Worm (Caenorhabditis elegans) whole organism, young adult: ENCODE results near the gene rga-1.

Source experiments
- B0035.1 ChIP-seq: sonication (generic microtip); optimal IDR thresholded peaks from 2 replicates; lab custom pipeline; 2016; ENCODE audit warnings: missing genetic modification characterization, mild to moderate bottlenecking, missing compliant biosample characterization, missing genotype, missing genetic modification reagents
- B0336.3 ChIP-seq: fragments of 200-800 bp; sonication (Bioruptor generic); IDR thresholded peaks from 2 replicates; pipeline ENCODE4 v1.3.6; 2022; ENCODE audit warnings: missing genetic modification characterization, missing compliant biosample characterization
- C06A6.2 ChIP-seq: fragments of 200-800 bp; sonication (Bioruptor generic); conservative IDR thresholded peaks from 2 replicates; pipeline ENCODE4 v1.3.6; 2022; ENCODE audit warnings: missing genetic modification characterization, missing compliant biosample characterization
- C17E4.6 ChIP-seq: fragments of 200-800 bp; sonication (Bioruptor generic); IDR thresholded peaks from 2 replicates; pipeline ENCODE4 v1.3.6; 2022; ENCODE audit warnings: missing genetic modification reagents, missing genetic modification characterization, missing compliant biosample characterization
- F22D6.2 ChIP-seq: sonication (generic microtip); optimal IDR thresholded peaks from 2 replicates; lab custom pipeline; 2016; ENCODE audit warnings: mild to moderate bottlenecking, missing genetic modification characterization, missing compliant biosample characterization
- F33H1.4 ChIP-seq: fragments of 200-800 bp; sonication (Bioruptor generic); IDR thresholded peaks from 2 replicates; pipeline ENCODE4 v1.3.6; 2022; ENCODE audit warnings: missing genetic modification reagents, missing genetic modification characterization, missing compliant biosample characterization
- F37B4.10 ChIP-seq: fragments of 200-800 bp; sonication (Bioruptor generic); IDR thresholded peaks from 2 replicates; pipeline ENCODE4 v1.3.6; 2022; ENCODE audit warnings: missing genetic modification characterization, missing compliant biosample characterization
- F39B2.1 ChIP-seq: fragments of 200-800 bp; sonication (Bioruptor generic); IDR thresholded peaks from 2 replicates; pipeline ENCODE4 v1.3.6; 2022; ENCODE audit warnings: missing genetic modification reagents, missing genetic modification characterization, missing compliant biosample characterization
- T07F8.4 ChIP-seq: sonication (generic microtip); optimal IDR thresholded peaks from 2 replicates; lab custom pipeline; 2016; ENCODE audit warnings: mild to moderate bottlenecking, missing genetic modification characterization, moderate library complexity, missing compliant biosample characterization
- Y53F4B.3 ChIP-seq: fragments of 200-800 bp; sonication (Bioruptor generic); IDR thresholded peaks from 2 replicates; pipeline ENCODE4 v1.3.6; 2022; ENCODE audit warnings: missing genetic modification reagents, missing genetic modification characterization, missing compliant biosample characterization
- Y53G8AR.9 ChIP-seq: fragments of 200-800 bp; sonication (Bioruptor generic); conservative IDR thresholded peaks from 2 replicates; pipeline ENCODE4 v1.3.6; 2022; ENCODE audit warnings: missing genetic modification reagents, missing genetic modification characterization, missing compliant biosample characterization
- Y56A3A.18 ChIP-seq: fragments of 200-800 bp; sonication (Bioruptor generic); IDR thresholded peaks from 2 replicates; pipeline ENCODE4 v1.3.6; 2022; ENCODE audit warnings: missing genetic modification reagents, missing genetic modification characterization, missing compliant biosample characterization
- Y67H2A.10 ChIP-seq: fragments of 200-800 bp; sonication (Bioruptor generic); conservative IDR thresholded peaks from 2 replicates; pipeline ENCODE4 v1.3.6; 2022; ENCODE audit warnings: missing genetic modification reagents, missing genetic modification characterization, missing compliant biosample characterization
- Y95B8A.8 ChIP-seq: fragments of 200-800 bp; sonication (Bioruptor generic); IDR thresholded peaks from 2 replicates; pipeline ENCODE4 v1.3.6; 2022; ENCODE audit warnings: missing genetic modification reagents, missing genetic modification characterization, missing compliant biosample characterization
- ama-1 ChIP-seq, 3 experiments: fragments of 150-350 bp in 1 of 3; sonication (generic microtip) in 2 of 3; optimal IDR thresholded peaks; 2 replicates each; lab custom pipeline; 2014 to 2018; ENCODE audit warnings: missing biosample characterization in 2 of 3, missing genetic modification characterization in 2 of 3, missing genetic modification reagents in 2 of 3
- chd-7 ChIP-seq: sonication (generic microtip); optimal IDR thresholded peaks from 2 replicates; lab custom pipeline; 2016; ENCODE audit warnings: mild to moderate bottlenecking, missing genetic modification characterization, moderate library complexity, missing compliant biosample characterization
- egrh-3 ChIP-seq: fragments of 200-800 bp; sonication (Bioruptor generic); IDR thresholded peaks from 2 replicates; pipeline ENCODE4 v1.3.6; 2022; ENCODE audit warnings: missing genetic modification reagents, missing genetic modification characterization, missing compliant biosample characterization
- him-1 ChIP-seq: sonication (generic microtip); optimal IDR thresholded peaks from 2 replicates; lab custom pipeline; 2016; ENCODE audit warnings: missing genotype, missing genetic modification reagents, missing genetic modification characterization, missing compliant biosample characterization
- hlh-26 ChIP-seq: fragments of 200-800 bp; sonication (Bioruptor generic); conservative IDR thresholded peaks from 2 replicates; pipeline ENCODE4 v1.3.6; 2022; ENCODE audit warnings: missing genetic modification reagents, missing genetic modification characterization, missing compliant biosample characterization
- hsf-1 ChIP-seq: fragments of 200-800 bp; sonication (Bioruptor generic); IDR thresholded peaks from 2 replicates; pipeline ENCODE4 v1.3.6; 2022; ENCODE audit warnings: missing genetic modification reagents, missing genetic modification characterization, missing compliant biosample characterization
- lag-1 ChIP-seq: fragments of 200-800 bp; sonication (Bioruptor generic); IDR thresholded peaks from 2 replicates; pipeline ENCODE4 v1.3.6; 2022; ENCODE audit warnings: missing genetic modification reagents, missing genetic modification characterization, missing compliant biosample characterization
- let-526 ChIP-seq: fragments of 200-800 bp; sonication (Bioruptor generic); IDR thresholded peaks from 2 replicates; pipeline ENCODE4 v1.3.6; 2022; ENCODE audit warnings: missing genetic modification reagents, missing genetic modification characterization, missing compliant biosample characterization
- lin-26 ChIP-seq: fragments of 200-800 bp; sonication (Bioruptor generic); IDR thresholded peaks from 2 replicates; pipeline ENCODE4 v1.3.6; 2022; ENCODE audit warnings: missing genetic modification reagents, missing genetic modification characterization, missing compliant biosample characterization
- lin-40 ChIP-seq: sonication (generic microtip); optimal IDR thresholded peaks from 2 replicates; lab custom pipeline; 2016; ENCODE audit warnings: missing genetic modification characterization, mild to moderate bottlenecking, missing compliant biosample characterization, missing genotype, missing genetic modification reagents
- lin-54 ChIP-seq: fragments of 200-800 bp; sonication (Bioruptor generic); optimal IDR thresholded peaks from 2 replicates; lab custom pipeline; 2018; ENCODE audit warnings: mild to moderate bottlenecking, missing genetic modification characterization, missing compliant biosample characterization
- lsl-1 ChIP-seq: fragments of 200-800 bp; sonication (Bioruptor generic); optimal IDR thresholded peaks from 2 replicates; lab custom pipeline; 2018; ENCODE audit warnings: mild to moderate bottlenecking, missing genetic modification characterization, moderate library complexity, missing compliant biosample characterization
- madf-6 ChIP-seq: fragments of 200-800 bp; sonication (Bioruptor generic); IDR thresholded peaks from 2 replicates; pipeline ENCODE4 v1.3.6; 2022; ENCODE audit warnings: missing genetic modification reagents, missing genetic modification characterization, missing compliant biosample characterization
- mes-4 ChIP-seq: sonication (generic microtip); optimal IDR thresholded peaks from 2 replicates; lab custom pipeline; 2016; ENCODE audit warnings: missing genotype, missing genetic modification characterization, missing compliant biosample characterization
- nhr-120 ChIP-seq: fragments of 200-800 bp; sonication (Bioruptor generic); IDR thresholded peaks from 2 replicates; pipeline ENCODE4 v1.3.6; 2022; ENCODE audit warnings: missing genetic modification characterization, missing compliant biosample characterization
- nhr-80 ChIP-seq: sonication (generic microtip); optimal IDR thresholded peaks from 2 replicates; lab custom pipeline; 2016; ENCODE audit warnings: missing genetic modification characterization, missing compliant biosample characterization
- nhr-90 ChIP-seq: sonication (generic microtip); optimal IDR thresholded peaks from 2 replicates; lab custom pipeline; 2016; ENCODE audit warnings: missing genotype, mild to moderate bottlenecking, missing genetic modification characterization, missing compliant biosample characterization
- pbrm-1 ChIP-seq: fragments of 200-800 bp; sonication (Bioruptor generic); IDR thresholded peaks from 2 replicates; pipeline ENCODE4 v1.3.6; 2022; ENCODE audit warnings: missing genetic modification reagents, missing genetic modification characterization, missing compliant biosample characterization
- snpc-1.1 ChIP-seq: sonication (generic microtip); optimal IDR thresholded peaks from 2 replicates; lab custom pipeline; 2017; ENCODE audit warnings: missing genetic modification characterization, mild to moderate bottlenecking, missing compliant biosample characterization, antibody characterized with exemption, moderate library complexity, missing genotype, missing genetic modification reagents; ENCODE audit not compliant: insufficient read depth
- snpc-1.3 ChIP-seq: sonication (generic microtip); optimal IDR thresholded peaks from 2 replicates; lab custom pipeline; 2017; ENCODE audit warnings: missing genetic modification characterization, mild to moderate bottlenecking, missing compliant biosample characterization, antibody characterized with exemption, moderate library complexity, missing genotype, missing genetic modification reagents; ENCODE audit not compliant: insufficient read depth
- snpc-3.4 ChIP-seq: sonication (generic microtip); optimal IDR thresholded peaks from 2 replicates; lab custom pipeline; 2017; ENCODE audit warnings: missing genetic modification characterization, mild to moderate bottlenecking, missing compliant biosample characterization, antibody characterized with exemption, moderate library complexity, missing genotype, missing genetic modification reagents
- unc-130 ChIP-seq: sonication (generic microtip); optimal IDR thresholded peaks from 2 replicates; lab custom pipeline; 2016; ENCODE audit warnings: missing genetic modification reagents, missing genetic modification characterization, missing compliant biosample characterization
- ztf-22 ChIP-seq: fragments of 200-800 bp; sonication (Bioruptor generic); optimal IDR thresholded peaks from 2 replicates; lab custom pipeline; 2018; ENCODE audit warnings: mild to moderate bottlenecking, missing genetic modification characterization, moderate library complexity, missing compliant biosample characterization
- ztf-26 ChIP-seq: sonication (generic microtip); optimal IDR thresholded peaks from 2 replicates; lab custom pipeline; 2017; ENCODE audit warnings: missing genetic modification characterization, missing compliant biosample characterization
- ztf-28 ChIP-seq: fragments of 200-800 bp; sonication (Bioruptor generic); IDR thresholded peaks from 2 replicates; pipeline ENCODE4 v1.3.6; 2022; ENCODE audit warnings: missing genetic modification reagents, missing genetic modification characterization, missing compliant biosample characterization

rga-1 gene

ce11 chrII:11497365-11497764, 32.7 kb downstream of the rga-1 start, which contains the start of gene B0334.5:
Gene B0334.5 (plus strand): TSS chrII:11497665.
- TF ChIP-seq snpc-1.1 (tag; lab: Kevin White, UChicago) (no peak), hsf-1 (no peak), mes-4 (tag; lab: Kevin White, UChicago) (no peak), F33H1.4 (GFP tag; lab: Robert Waterston, UW) (no peak), ama-1 (optimal IDR thresholded peaks at IDR 0.05; lab: Kevin White, UChicago) (no peak), ama-1 (GFP tag; optimal IDR thresholded peaks at IDR 0.05; lab: Kevin White, UChicago) (no peak), madf-6 (no peak), snpc-3.4 (tag; lab: Kevin White, UChicago) (no peak), F39B2.1 (GFP tag; lab: Robert Waterston, UW) (no peak), Y53F4B.3 (no peak)

- TF ChIP-seq B0035.1 (tag; lab: Kevin White, UChicago), result no peak
- no peak for TF ChIP-seq F22D6.2 (tag; lab: Kevin White, UChicago)
- no peak for TF ChIP-seq nhr-120 (GFP tag; lab: Robert Waterston, UW)
- no peak for TF ChIP-seq lin-54 (GFP tag; lab: Kevin White, UChicago)
- no peak for TF ChIP-seq pbrm-1 (GFP tag; lab: Robert Waterston, UW)
- TF ChIP-seq lag-1, result no peak
- peak; percentile 5 for TF ChIP-seq lsl-1 (GFP tag; lab: Kevin White, UChicago)
- TF ChIP-seq him-1, result no peak
- TF ChIP-seq chd-7 (tag; lab: Kevin White, UChicago), result no peak
- TF ChIP-seq nhr-80 (tag; lab: Kevin White, UChicago), result peak; percentile 9
Observed at ce11 chrII:11500198-11500597, 35.5 kb downstream of the rga-1 start, which contains the start of gene B0334.20. Gene B0334.20 (minus strand): TSS chrII:11500459.

ce11 chrII:11501956-11502355, 37.3 kb downstream of the rga-1 start:
- TF ChIP-seq Y95B8A.8 (GFP tag; lab: Robert Waterston, UW), result no peak
- TF ChIP-seq unc-130 (GFP tag; lab: Kevin White, UChicago), result no peak
- no peak for TF ChIP-seq chd-7 (tag; lab: Kevin White, UChicago)
- no peak for TF ChIP-seq C17E4.6 (GFP tag; lab: Robert Waterston, UW)
- no peak for TF ChIP-seq ztf-22 (GFP tag; lab: Kevin White, UChicago)
- no peak for TF ChIP-seq hlh-26 (GFP tag; lab: Robert Waterston, UW)
- no peak for TF ChIP-seq T07F8.4 (tag; lab: Kevin White, UChicago)
- no peak for TF ChIP-seq ztf-26
- TF ChIP-seq Y53G8AR.9 (GFP tag; lab: Robert Waterston, UW), result no peak
- no peak for TF ChIP-seq egrh-3 (GFP tag; lab: Robert Waterston, UW)
- TF ChIP-seq nhr-90 (tag; lab: Kevin White, UChicago), result no peak
- TF ChIP-seq ztf-28, result no peak
- no peak for TF ChIP-seq F37B4.10 (GFP tag; lab: Robert Waterston, UW)
- TF ChIP-seq snpc-1.3 (tag; lab: Kevin White, UChicago), result no peak
- no peak for TF ChIP-seq Y67H2A.10

ce11 chrII:11503761-11504160, 39.1 kb downstream of the rga-1 start:
- TF ChIP-seq B0336.3 (GFP tag; lab: Robert Waterston, UW) (no peak), C06A6.2 (GFP tag; lab: Robert Waterston, UW) (no peak), Y67H2A.10 (no peak), Y56A3A.18 (no peak), lin-40 (no peak), let-526 (0 out of 2 replicates have a peak, but pooled peaks have one; percentile 21), lin-26 (no peak)
